Worm (Caenorhabditis elegans): ENCODE measurements around the gene srd-46.

Gene srd-46

ce11 chrX:12367498-12367897 lies 35.6 kb downstream of the srd-46 start (continued):
- TF ChIP-seq nhr-90 (tag; optimal IDR thresholded peaks at IDR 0.05; ENCODE audit: poor library complexity): peak; percentile 17

ce11 chrX:12371321-12371720 lies 39.4 kb downstream of the srd-46 start, which contains the start of gene rif-1.2:
TSS of gene rif-1.2 (minus strand) at chrX:12371421.
- TF ChIP-seq lsy-2 (tag; optimal IDR thresholded peaks at IDR 0.05) (no peak), dsc-1 (tag; optimal IDR thresholded peaks at IDR 0.05) (no peak), hlh-4 (tag; optimal IDR thresholded peaks at IDR 0.05) (no peak), C04F5.9 (tag; optimal IDR thresholded peaks at IDR 0.05) (no peak), alr-1 (tag; optimal IDR thresholded peaks at IDR 0.05; ENCODE audit: borderline replicate concordance) (no peak), nhr-85 (tag) (no peak), nhr-11 (tag; optimal IDR thresholded peaks at IDR 0.05) (no peak), mdl-1 (tag; optimal IDR thresholded peaks at IDR 0.05) (no peak)

- TF ChIP-seq ceh-63 (GFP tag; optimal IDR thresholded peaks at IDR 0.05) (no peak), sptf-1 (tag; optimal IDR thresholded peaks at IDR 0.05) (no peak), nhr-19 (GFP tag; conservative IDR thresholded peaks at IDR 0.05) (no peak), ceh-82 (tag; optimal IDR thresholded peaks at IDR 0.05) (no peak), ztf-4 (tag; optimal IDR thresholded peaks at IDR 0.05) (no peak), nhr-71 (tag; optimal IDR thresholded peaks at IDR 0.05) (no peak), tlp-1 (tag; optimal IDR thresholded peaks at IDR 0.05) (no peak), elt-3 (tag; optimal IDR thresholded peaks at IDR 0.05) (no peak), rnt-1 (tag; optimal IDR thresholded peaks at IDR 0.05) (no peak), nhr-85 (tag) (no peak), pqm-1 (tag; optimal IDR thresholded peaks at IDR 0.05) (no peak), mef-2 (tag; optimal IDR thresholded peaks at IDR 0.05) (no peak), unc-62 (GFP tag; optimal IDR thresholded peaks at IDR 0.05) (no peak), blmp-1 (tag; optimal IDR thresholded peaks at IDR 0.05) (no peak), snpc-4 (tag; optimal IDR thresholded peaks at IDR 0.05) (no peak), Y116A8C.19 (tag; optimal IDR thresholded peaks at IDR 0.05; ENCODE audit: borderline replicate concordance) (no peak), snu-23 (GFP tag; optimal IDR thresholded peaks at IDR 0.05) (no peak)
Observed at ce11 chrX:12375783-12376182, 43.9 kb downstream of the srd-46 start.

ce11 chrX:12378293-12378692 lies 46.4 kb downstream of the srd-46 start, which contains the start of gene glb-13:
TSS of gene glb-13 (minus strand) at chrX:12378393.
- TF ChIP-seq C04F5.9 (tag; optimal IDR thresholded peaks at IDR 0.05): no peak
- no peak for TF ChIP-seq sox-4 (tag; optimal IDR thresholded peaks at IDR 0.05)
- TF ChIP-seq efl-1 (optimal IDR thresholded peaks at IDR 0.05): no peak
- TF ChIP-seq efl-1 (GFP tag; optimal IDR thresholded peaks at IDR 0.05 in 1 of 2): no peak
- TF ChIP-seq nhr-237 (tag; optimal IDR thresholded peaks at IDR 0.05): no peak
- TF ChIP-seq Y116A8C.19 (tag; optimal IDR thresholded peaks at IDR 0.05; ENCODE audit: borderline replicate concordance): no peak
- no peak for TF ChIP-seq pqm-1 (tag; optimal IDR thresholded peaks at IDR 0.05)
- no peak for TF ChIP-seq snu-23 (GFP tag; optimal IDR thresholded peaks at IDR 0.05)
- no peak for TF ChIP-seq mab-9 (GFP tag; IDR thresholded peaks at IDR 0.05)
- no peak for TF ChIP-seq dsc-1 (tag; optimal IDR thresholded peaks at IDR 0.05)
- no peak for TF ChIP-seq fkh-8 (tag; optimal IDR thresholded peaks at IDR 0.05)
- no peak for TF ChIP-seq nhr-47 (tag; optimal IDR thresholded peaks at IDR 0.05)
- TF ChIP-seq nhr-77 (tag; optimal IDR thresholded peaks at IDR 0.05): no peak
- TF ChIP-seq ceh-88 (GFP tag; IDR thresholded peaks at IDR 0.05): no peak
- no peak for TF ChIP-seq blmp-1 (tag; optimal IDR thresholded peaks at IDR 0.05)
- no peak for TF ChIP-seq grh-1 (GFP tag; IDR thresholded peaks at IDR 0.05)
